Fruit fly (Drosophila melanogaster) whole organism, pupa: ENCODE results near the gene CG12974.

Experiments used
- CG13204 ChIP-seq: fragments of 200-800 bp; sonication (Bioruptor generic); optimal IDR thresholded peaks from 2 replicates; lab custom pipeline; 2018; ENCODE audit warnings: missing biosample characterization, mild to moderate bottlenecking, missing genetic modification characterization, moderate library complexity
- CG14655 ChIP-seq: fragments of 200-800 bp; sonication (Bioruptor generic); optimal IDR thresholded peaks from 3 replicates; lab custom pipeline; 2017; ENCODE audit warnings: mild to moderate bottlenecking, missing biosample characterization, missing genetic modification reagents, missing genetic modification characterization
- CG15710 ChIP-seq: fragments of 200-800 bp; sonication (Bioruptor generic); optimal IDR thresholded peaks from 2 replicates; lab custom pipeline; 2018; ENCODE audit warnings: missing biosample characterization, mild to moderate bottlenecking, missing genetic modification characterization, moderate library complexity
- CG17806 ChIP-seq: fragments of 200-800 bp; sonication (Bioruptor generic); optimal IDR thresholded peaks from 2 replicates; lab custom pipeline; 2018; ENCODE audit warnings: missing biosample characterization, mild to moderate bottlenecking, missing genetic modification characterization, moderate library complexity
- CG32121 ChIP-seq: fragments of 200-800 bp; sonication (Bioruptor generic); IDR thresholded peaks from 2 replicates; pipeline ENCODE4 v1.3.6; 2022; ENCODE audit warnings: missing biosample characterization, missing genetic modification characterization
- CG34367 ChIP-seq: fragments of 200-800 bp; sonication (Bioruptor generic); optimal IDR thresholded peaks from 2 replicates; lab custom pipeline; 2018; ENCODE audit warnings: missing biosample characterization, mild to moderate bottlenecking, missing genetic modification characterization
- CG4496 ChIP-seq: fragments of 200-800 bp; sonication (Bioruptor generic); IDR thresholded peaks from 3 replicates; pipeline ENCODE4 v1.3.6; 2022; ENCODE audit warnings: missing biosample characterization, missing genetic modification characterization
- CG8301 ChIP-seq: fragments of 200-800 bp; sonication (Bioruptor generic); optimal IDR thresholded peaks from 2 replicates; lab custom pipeline; 2018; ENCODE audit warnings: missing biosample characterization, mild to moderate bottlenecking, missing genetic modification characterization
- EcR ChIP-seq: fragments of 200-800 bp; sonication (Bioruptor generic); optimal IDR thresholded peaks from 3 replicates; lab custom pipeline; 2019; ENCODE audit warnings: missing biosample characterization, missing genetic modification characterization, mild to moderate bottlenecking, moderate library complexity, missing genetic modification reagents
- Pif1A ChIP-seq: fragments of 200-800 bp; sonication (Bioruptor generic); optimal IDR thresholded peaks from 3 replicates; lab custom pipeline; 2016; ENCODE audit warnings: missing biosample characterization, missing genetic modification characterization
- Pif1B ChIP-seq: fragments of 200-800 bp; sonication (Bioruptor generic); optimal IDR thresholded peaks from 3 replicates; lab custom pipeline; 2016; ENCODE audit warnings: missing biosample characterization, missing genetic modification characterization
- Snoo ChIP-seq: fragments of 200-800 bp; sonication (Bioruptor generic); optimal IDR thresholded peaks from 3 replicates; lab custom pipeline; 2017; ENCODE audit warnings: missing biosample characterization, mild to moderate bottlenecking, missing genetic modification characterization, inconsistent platforms
- rn ChIP-seq: fragments of 200-800 bp; sonication (Bioruptor generic); IDR thresholded peaks from 2 replicates; pipeline ENCODE4 v1.3.6; 2022; ENCODE audit warnings: missing biosample characterization, missing genetic modification characterization

- TF ChIP-seq CG34367 (tag; lab: Kevin White, UChicago) = no peak
- TF ChIP-seq CG32121 (GFP tag; lab: Robert Waterston, UW) = no peak
- TF ChIP-seq Pif1A = no peak
- no peak for TF ChIP-seq CG15710
- TF ChIP-seq CG17806 (tag; lab: Kevin White, UChicago) = no peak
- no peak for TF ChIP-seq Snoo (tag; lab: Kevin White, UChicago)
- TF ChIP-seq EcR (GFP tag; lab: Kevin White, UChicago) = no peak
- no peak for TF ChIP-seq CG4496 (GFP tag; lab: Robert Waterston, UW)
- TF ChIP-seq rn (GFP tag; lab: Robert Waterston, UW) = no peak
- no peak for TF ChIP-seq CG14655 (GFP tag; lab: Kevin White, UChicago)
- TF ChIP-seq Pif1B (GFP tag; lab: Kevin White, UChicago) = no peak
- TF ChIP-seq CG8301 = no peak
- no peak for TF ChIP-seq CG13204 (GFP tag; lab: Kevin White, UChicago)
These were observed 12.3 kb downstream of the CG12974 start for dm6 chr3L:21273504-21273903.
